Worm (Caenorhabditis elegans): ENCODE data around the gene kdin-1.

The kdin-1 gene

DNA sequence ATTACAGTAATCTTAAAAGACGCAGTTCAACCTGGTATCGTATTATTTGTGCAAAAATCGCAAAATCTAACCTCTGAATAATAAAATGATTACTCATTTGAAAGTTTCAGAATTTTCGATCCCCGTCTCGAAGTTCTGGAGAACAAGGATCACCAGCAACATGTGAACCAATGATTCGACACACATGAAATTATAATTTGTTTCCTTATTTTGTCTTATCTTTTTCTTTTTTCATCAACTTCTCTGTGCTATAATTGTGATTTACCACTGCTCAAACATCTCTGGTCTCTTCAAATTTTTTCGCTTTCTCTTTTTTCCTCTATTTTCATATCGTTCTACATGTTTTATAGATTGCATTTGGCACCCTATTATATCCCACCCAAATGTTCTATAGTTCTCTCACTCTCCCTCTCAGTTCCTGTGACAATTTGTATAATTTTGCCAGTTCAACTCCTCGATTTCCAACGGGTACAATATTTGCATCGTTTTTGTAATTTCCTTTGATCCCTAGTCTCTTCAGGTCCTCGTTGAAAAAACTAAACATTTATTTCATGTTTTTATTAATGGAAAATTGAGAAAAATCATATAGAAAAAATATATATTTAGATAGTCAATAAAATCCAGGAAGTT, 24.6 kb downstream of the kdin-1 start:
- TF ChIP-seq unc-39 (tag; optimal IDR thresholded peaks at IDR 0.05) (no peak), sem-2 (GFP tag; optimal IDR thresholded peaks at IDR 0.05) (no peak), lin-13 (tag; optimal IDR thresholded peaks at IDR 0.05) (no peak), ceh-43 (GFP tag; optimal IDR thresholded peaks at IDR 0.05) (no peak), unc-120 (tag; optimal IDR thresholded peaks at IDR 0.05; ENCODE audit: poor library complexity, severe bottlenecking) (no peak), lin-32 (GFP tag; optimal IDR thresholded peaks at IDR 0.05) (no peak), cnd-1 (tag; optimal IDR thresholded peaks at IDR 0.05) (no peak), nhr-76 (tag; optimal IDR thresholded peaks at IDR 0.05) (no peak), flh-1 (GFP tag; optimal IDR thresholded peaks at IDR 0.05) (no peak)

DNA sequence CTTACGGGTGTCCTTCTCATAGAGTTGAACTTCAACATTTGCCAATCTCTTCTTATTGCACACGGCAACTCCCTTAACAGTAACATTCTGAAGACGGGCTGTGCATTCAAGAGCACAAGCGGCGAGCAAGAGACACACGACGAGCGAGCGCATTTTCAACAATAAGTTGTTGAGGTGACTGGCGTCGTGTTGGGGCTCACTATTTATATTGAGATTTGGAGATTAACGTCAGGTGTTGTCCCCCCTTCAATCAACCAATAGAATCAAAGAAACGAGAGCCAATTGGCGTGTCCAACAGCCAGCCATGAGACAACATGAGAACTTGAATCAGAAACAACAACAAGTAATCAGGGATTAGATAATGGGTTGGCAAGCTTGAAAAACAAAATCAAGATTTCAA, 25.5 kb downstream of the kdin-1 start, which contains the start of gene ttr-16:
TSS of gene ttr-16 (minus strand) at position 176 of the 400 bp plus-strand sequence.
- TF ChIP-seq nhr-2 (tag; optimal IDR thresholded peaks at IDR 0.05) (no peak), nhr-237 (tag; optimal IDR thresholded peaks at IDR 0.05) (no peak), M03D4.4 (tag; optimal IDR thresholded peaks at IDR 0.05) (no peak), hlh-1 (tag; optimal IDR thresholded peaks at IDR 0.05) (peak; percentile 97), lsy-2 (tag; optimal IDR thresholded peaks at IDR 0.05) (no peak), unc-120 (tag; optimal IDR thresholded peaks at IDR 0.05; ENCODE audit: poor library complexity, severe bottlenecking) (peak; percentile 59), unc-62 (GFP tag; optimal IDR thresholded peaks at IDR 0.05) (peak; percentile 80), lin-13 (tag; optimal IDR thresholded peaks at IDR 0.05) (no peak), elt-3 (tag; optimal IDR thresholded peaks at IDR 0.05) (no peak), sptf-1 (tag; optimal IDR thresholded peaks at IDR 0.05) (no peak)

DNA sequence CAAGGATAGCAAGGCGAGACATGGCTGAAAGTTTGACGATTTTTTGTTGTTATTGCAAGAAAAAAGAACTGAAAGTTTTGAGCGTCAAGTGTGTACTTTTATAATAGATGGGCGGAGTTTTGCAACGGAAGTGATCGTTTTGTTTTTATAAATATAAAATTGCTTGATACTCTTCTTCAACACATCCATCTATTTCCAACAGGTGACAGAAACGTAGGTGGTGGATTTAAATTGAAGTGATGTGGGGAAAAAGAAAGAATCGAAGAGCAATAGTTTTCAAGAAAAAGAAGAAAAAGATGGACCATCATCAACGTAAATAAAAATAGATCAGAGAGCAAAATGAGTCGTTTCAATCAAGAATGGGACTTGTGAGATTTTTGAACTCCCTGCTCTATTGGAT, 28.5 kb downstream of the kdin-1 start, which contains the start of gene ttr-17:
TSS of gene ttr-17 (minus strand) at position 24 of the 400 bp plus-strand sequence.
- peak; percentile 52 for TF ChIP-seq unc-62 (GFP tag; optimal IDR thresholded peaks at IDR 0.05)
- TF ChIP-seq hlh-1 (tag; optimal IDR thresholded peaks at IDR 0.05): no peak

DNA sequence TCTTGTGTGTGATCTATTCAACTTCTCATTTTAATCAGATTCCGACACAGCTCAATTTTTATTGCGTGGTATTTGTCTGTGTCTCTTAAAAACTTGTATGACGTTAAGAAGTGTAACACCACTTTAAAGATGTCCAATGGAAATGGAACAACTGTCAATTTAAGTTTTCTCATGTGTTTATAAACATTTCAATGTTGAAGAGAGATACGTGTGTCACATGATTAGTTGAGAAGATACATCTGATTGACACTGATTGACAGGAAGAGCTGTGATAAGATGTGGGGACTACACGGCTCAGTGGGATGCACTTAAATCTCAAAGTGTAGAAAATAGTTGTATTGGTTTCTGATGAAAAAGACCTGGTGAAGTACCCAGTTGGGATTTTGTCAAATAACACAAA, 29.9 kb downstream of the kdin-1 start:
- no peak for TF ChIP-seq nhr-28 (tag; optimal IDR thresholded peaks at IDR 0.05)
- no peak for TF ChIP-seq mep-1 (tag; optimal IDR thresholded peaks at IDR 0.05)
- TF ChIP-seq flh-1 (GFP tag; optimal IDR thresholded peaks at IDR 0.05): no peak
- TF ChIP-seq mab-5 (tag; optimal IDR thresholded peaks at IDR 0.05): peak; percentile 62
- peak; percentile 100 for TF ChIP-seq unc-62 (GFP tag; optimal IDR thresholded peaks at IDR 0.05)
- no peak for TF ChIP-seq ham-2 (GFP tag; optimal IDR thresholded peaks at IDR 0.05)
- TF ChIP-seq hlh-1 (tag; optimal IDR thresholded peaks at IDR 0.05): peak; percentile 68
- peak; percentile 57 for TF ChIP-seq unc-120 (tag; optimal IDR thresholded peaks at IDR 0.05; ENCODE audit: poor library complexity, severe bottlenecking)

DNA sequence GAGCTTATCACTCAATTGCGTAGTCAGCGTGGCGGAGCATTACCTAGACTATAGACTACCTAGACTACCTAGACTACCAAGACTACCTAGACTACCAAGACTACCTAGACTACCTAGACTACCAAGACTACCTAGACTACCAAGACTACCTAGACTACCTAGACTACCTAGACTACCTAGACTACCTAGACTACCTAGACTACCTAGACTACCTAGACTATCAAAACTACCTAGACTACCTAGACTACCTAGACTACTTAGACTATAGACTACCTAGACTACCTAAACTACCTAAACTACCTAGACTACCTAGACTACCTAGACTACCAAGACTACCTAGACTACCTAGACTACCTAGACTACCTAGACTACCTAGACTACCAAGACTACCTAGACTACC, 32.4 kb downstream of the kdin-1 start:
- TF ChIP-seq tbx-8 (GFP tag; optimal IDR thresholded peaks at IDR 0.05) (peak; percentile 16), sptf-1 (tag; optimal IDR thresholded peaks at IDR 0.05) (peak; percentile 80)

DNA sequence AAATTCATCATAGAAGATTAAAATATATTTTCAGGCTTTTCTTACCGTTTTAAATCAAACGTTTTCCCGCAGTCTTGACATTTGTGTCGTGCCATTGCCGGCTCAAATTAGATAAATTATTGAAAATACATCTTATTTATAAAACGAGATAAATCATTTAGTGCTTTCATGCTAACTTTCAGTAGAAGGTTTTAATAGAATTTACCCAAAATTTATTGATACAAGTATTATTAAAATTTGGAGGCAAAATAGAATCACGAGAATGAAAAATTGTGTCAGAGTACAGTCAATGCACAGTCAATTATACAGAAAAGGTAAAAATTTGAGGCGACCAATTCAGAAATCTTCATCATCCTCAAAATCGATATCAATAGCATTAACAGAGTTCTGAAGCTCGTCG, 40.0 kb downstream of the kdin-1 start, which contains the start of gene Y5F2A.4:
TSS of gene Y5F2A.4 (minus strand) at position 101 of the 400 bp plus-strand sequence.
- TF ChIP-seq nhr-237 (tag; optimal IDR thresholded peaks at IDR 0.05): no peak
- no peak for TF ChIP-seq ceh-39 (tag; optimal IDR thresholded peaks at IDR 0.05)
- no peak for TF ChIP-seq pha-4 (tag; optimal IDR thresholded peaks at IDR 0.05)
- no peak for TF ChIP-seq ztf-11 (tag; optimal IDR thresholded peaks at IDR 0.05)
- TF ChIP-seq snpc-4 (tag; optimal IDR thresholded peaks at IDR 0.05): no peak
- TF ChIP-seq mls-2 (tag; optimal IDR thresholded peaks at IDR 0.05): no peak
- TF ChIP-seq ceh-83 (GFP tag; optimal IDR thresholded peaks at IDR 0.05): no peak
- TF ChIP-seq unc-62 (GFP tag; optimal IDR thresholded peaks at IDR 0.05): no peak
- no peak for TF ChIP-seq blmp-1 (tag; optimal IDR thresholded peaks at IDR 0.05)
- no peak for TF ChIP-seq bed-3 (GFP tag; optimal IDR thresholded peaks at IDR 0.05)
- no peak for TF ChIP-seq sem-2 (GFP tag; optimal IDR thresholded peaks at IDR 0.05)
